Fruit fly (Drosophila melanogaster): Measurements from ENCODE around the gene Paf-AHalpha.

Gene Paf-AHalpha

dm6 chrX:15811666-15812614 lies 26.6 kb upstream of the Paf-AHalpha start (continued):
- no peak for TF ChIP-seq Eip93F (GFP tag; optimal IDR thresholded peaks at IDR 0.05)

- no peak for TF ChIP-seq vri (GFP tag; optimal IDR thresholded peaks at IDR 0.05)
Measured at dm6 chrX:15809255-15809654, 23.9 kb upstream of the Paf-AHalpha start, which contains the start of gene CG8509. Gene CG8509 (plus strand): TSS chrX:15809555.

- TF ChIP-seq dsx (GFP tag; optimal IDR thresholded peaks at IDR 0.05; ENCODE audit: poor library complexity, severe bottlenecking) (no peak), CG6808 (GFP tag; optimal IDR thresholded peaks at IDR 0.05) (no peak), CG6854 (GFP tag; optimal IDR thresholded peaks at IDR 0.05) (no peak), Eip75B (GFP tag; optimal IDR thresholded peaks at IDR 0.05) (no peak), Eip93F (GFP tag; optimal IDR thresholded peaks at IDR 0.05) (no peak), CG31627 (GFP tag; optimal IDR thresholded peaks at IDR 0.05) (no peak), vri (GFP tag; optimal IDR thresholded peaks at IDR 0.05) (no peak)
Measured at dm6 chrX:15807915-15808314, 22.5 kb upstream of the Paf-AHalpha start.

- TF ChIP-seq fkh (GFP tag; optimal IDR thresholded peaks at IDR 0.05): peak; percentile 67
- no peak for TF ChIP-seq CG6808 (GFP tag; optimal IDR thresholded peaks at IDR 0.05)
Measured at dm6 chrX:15805523-15805922, 20.1 kb upstream of the Paf-AHalpha start.

- TF ChIP-seq Ets21C (GFP tag; optimal IDR thresholded peaks at IDR 0.05): no peak
- 0 out of 3 replicates have a peak, but pooled peaks have one; percentile 46 for TF ChIP-seq CG6163 (GFP tag; IDR thresholded peaks at IDR 0.05)
- peak; percentile 57 for TF ChIP-seq svp (GFP tag)
- TF ChIP-seq fd59A (GFP tag; optimal IDR thresholded peaks at IDR 0.05): no peak
- TF ChIP-seq CG1621 (tag; optimal IDR thresholded peaks at IDR 0.05): peak; percentile 26
- TF ChIP-seq lz (GFP tag; optimal IDR thresholded peaks at IDR 0.05): peak; percentile 1
- peak; percentile 23 for TF ChIP-seq pdm3 (GFP tag; optimal IDR thresholded peaks at IDR 0.05)
- TF ChIP-seq eg (GFP tag; IDR thresholded peaks at IDR 0.05): peak; percentile 34; the same call in 2 of the 3 replicates
- no peak for TF ChIP-seq Hr4 (GFP tag; optimal IDR thresholded peaks at IDR 0.05)
- peak; percentile 26 for TF ChIP-seq CG8632 (GFP tag; optimal IDR thresholded peaks at IDR 0.05)
- TF ChIP-seq CG8319 (GFP tag; optimal IDR thresholded peaks at IDR 0.05): no peak
- peak; percentile 60 for TF ChIP-seq Eip78C (GFP tag)
- peak; percentile 21 for TF ChIP-seq CG3919 (GFP tag; optimal IDR thresholded peaks at IDR 0.05)
- no peak for TF ChIP-seq spab (GFP tag; optimal IDR thresholded peaks at IDR 0.05)
- peak; percentile 36 for TF ChIP-seq CG10631 (GFP tag; optimal IDR thresholded peaks at IDR 0.05)
- TF ChIP-seq Eip93F (GFP tag; optimal IDR thresholded peaks at IDR 0.05): no peak
- peak; percentile 21 for TF ChIP-seq CG34406 (GFP tag; optimal IDR thresholded peaks at IDR 0.05)
- peak; percentile 23 for TF ChIP-seq achi (GFP tag; optimal IDR thresholded peaks at IDR 0.05)
- no peak for TF ChIP-seq Sox15 (GFP tag; optimal IDR thresholded peaks at IDR 0.05)
- TF ChIP-seq Smox (GFP tag; optimal IDR thresholded peaks at IDR 0.05): no peak
- no peak for TF ChIP-seq CG9139 (GFP tag; optimal IDR thresholded peaks at IDR 0.05)
- TF ChIP-seq CG10669 (GFP tag; optimal IDR thresholded peaks at IDR 0.05): peak; percentile 24
- TF ChIP-seq CG32006 (GFP tag; optimal IDR thresholded peaks at IDR 0.05): peak; percentile 39
- no peak for TF ChIP-seq OdsH (GFP tag; optimal IDR thresholded peaks at IDR 0.05)
- no peak for TF ChIP-seq Sox102F (GFP tag; optimal IDR thresholded peaks at IDR 0.05)
- TF ChIP-seq CG15336 (GFP tag; IDR thresholded peaks at IDR 0.05): peak; percentile 60
- no peak for TF ChIP-seq CG3032 (tag; optimal IDR thresholded peaks at IDR 0.05)
- TF ChIP-seq CG8119 (GFP tag; IDR thresholded peaks at IDR 0.05): 0 out of 3 replicates have a peak, but pooled peaks have one; percentile 38
- TF ChIP-seq CG11762 (GFP tag; optimal IDR thresholded peaks at IDR 0.05; ENCODE audit: insufficient read depth): no peak
- TF ChIP-seq CG6276 (GFP tag; optimal IDR thresholded peaks at IDR 0.05): peak; percentile 13
- peak; percentile 19 for TF ChIP-seq Ets96B (tag; optimal IDR thresholded peaks at IDR 0.05)
Measured at dm6 chrX:15804790-15805189, 19.4 kb upstream of the Paf-AHalpha start.
